Worm (Caenorhabditis elegans): ENCODE results near the gene apl-1.

ce11 chrX:5096967-5097366, 19.7 kb downstream of the apl-1 start, which contains the start of gene acn-1:
- no peak for TF ChIP-seq ama-1 (optimal IDR thresholded peaks at IDR 0.05)
- no peak for TF ChIP-seq ama-1 (GFP tag; optimal IDR thresholded peaks at IDR 0.05)
- TF ChIP-seq him-1 (tag; optimal IDR thresholded peaks at IDR 0.05) = no peak
- TF ChIP-seq F33H1.4 (GFP tag; IDR thresholded peaks at IDR 0.05) = no peak
- no peak for TF ChIP-seq F49E8.2 (tag; optimal IDR thresholded peaks at IDR 0.05; ENCODE audit: insufficient read depth)
- no peak for TF ChIP-seq dpff-1 (tag; optimal IDR thresholded peaks at IDR 0.05)
- no peak for TF ChIP-seq madf-8 (GFP tag; conservative IDR thresholded peaks at IDR 0.05)
- TF ChIP-seq nhr-80 (tag; optimal IDR thresholded peaks at IDR 0.05) = no peak
- no peak for TF ChIP-seq rcor-1 (GFP tag; IDR thresholded peaks at IDR 0.05)
- no peak for TF ChIP-seq hsf-1 (GFP tag; IDR thresholded peaks at IDR 0.05)
- no peak for TF ChIP-seq nfyb-1 (GFP tag; IDR thresholded peaks at IDR 0.05)

Measured in whole organism, young adult.